Fruit fly (Drosophila melanogaster) whole organism, embryonic: ENCODE measurements around the gene CG9706.
A peak's percentile ranks its signal among the peaks of the same experiment; 100 is the strongest.

Source experiments
- ATbp ChIP-seq: fragments of 200-800 bp; sonication (Bioruptor generic); optimal IDR thresholded peaks from 2 replicates; lab custom pipeline; 2017; ENCODE audit warnings: missing biosample characterization, mild to moderate bottlenecking, missing genetic modification characterization, missing genetic modification reagents
- CG11456 ChIP-seq: fragments of 200-800 bp; sonication (Bioruptor generic); IDR thresholded peaks from 3 replicates; pipeline ENCODE4 v1.3.6; 2022; ENCODE audit warnings: missing biosample characterization, missing genetic modification characterization
- CG11723 ChIP-seq: fragments of 200-800 bp; sonication (Bioruptor generic); optimal IDR thresholded peaks from 2 replicates; lab custom pipeline; 2017; ENCODE audit warnings: missing biosample characterization, mild to moderate bottlenecking, missing genetic modification characterization
- CG12219 ChIP-seq: fragments of 200-800 bp; sonication (Bioruptor generic); optimal IDR thresholded peaks from 3 replicates; lab custom pipeline; 2018; ENCODE audit warnings: missing biosample characterization, mild to moderate bottlenecking, missing genetic modification characterization
- CG13123 ChIP-seq: fragments of 200-800 bp; sonication (Bioruptor generic); optimal IDR thresholded peaks from 2 replicates; lab custom pipeline; 2016; ENCODE audit warnings: missing biosample characterization, missing genetic modification characterization
- CG13287 ChIP-seq: fragments of 200-800 bp; sonication (Bioruptor generic); IDR thresholded peaks from 2 replicates; pipeline ENCODE4 v1.3.6; 2022; ENCODE audit warnings: missing biosample characterization, missing genetic modification characterization; ENCODE audit not compliant: partially characterized antibody
- CG14710 ChIP-seq: fragments of 200-800 bp; sonication (Bioruptor generic); optimal IDR thresholded peaks from 3 replicates; lab custom pipeline; 2019; ENCODE audit warnings: missing biosample characterization, mild to moderate bottlenecking, missing genetic modification characterization, moderate library complexity
- CG15011 ChIP-seq: fragments of 200-800 bp; sonication (Bioruptor generic); optimal IDR thresholded peaks from 3 replicates; lab custom pipeline; 2018; ENCODE audit warnings: missing biosample characterization, mild to moderate bottlenecking, missing genetic modification characterization
- CG15514 ChIP-seq: fragments of 200-800 bp; sonication (Bioruptor generic); optimal IDR thresholded peaks from 3 replicates; lab custom pipeline; 2017; ENCODE audit warnings: missing biosample characterization, missing genetic modification characterization, mild to moderate bottlenecking, moderate library complexity, missing genetic modification reagents
- CG17568 ChIP-seq: fragments of 200-800 bp; sonication (Bioruptor generic); optimal IDR thresholded peaks from 2 replicates; lab custom pipeline; 2018; ENCODE audit warnings: missing biosample characterization, mild to moderate bottlenecking, missing genetic modification characterization, moderate library complexity
- CG17912 ChIP-seq: fragments of 200-800 bp; sonication (Bioruptor generic); optimal IDR thresholded peaks from 2 replicates; lab custom pipeline; 2018; ENCODE audit warnings: missing biosample characterization, mild to moderate bottlenecking, missing genetic modification characterization
- CG18476 ChIP-seq: fragments of 200-800 bp; sonication (Bioruptor generic); optimal IDR thresholded peaks from 2 replicates; lab custom pipeline; 2016; ENCODE audit warnings: missing biosample characterization, mild to moderate bottlenecking, missing genetic modification characterization
- CG2875 ChIP-seq: fragments of 200-800 bp; sonication (Bioruptor generic); optimal IDR thresholded peaks from 2 replicates; lab custom pipeline; 2017; ENCODE audit warnings: missing biosample characterization, mild to moderate bottlenecking, missing genetic modification characterization, missing genetic modification reagents
- CG32532 ChIP-seq: fragments of 200-800 bp; sonication (Bioruptor generic); IDR thresholded peaks from 2 replicates; pipeline ENCODE4 v1.3.6; 2022; ENCODE audit warnings: missing biosample characterization, missing genetic modification characterization
- CG32772 ChIP-seq: fragments of 200-800 bp; sonication (Bioruptor generic); IDR thresholded peaks from 2 replicates; pipeline ENCODE4 v1.3.6; 2022; ENCODE audit warnings: missing biosample characterization, missing genetic modification characterization
- CG34224 ChIP-seq: fragments of 200-800 bp; sonication (Bioruptor generic); IDR thresholded peaks from 3 replicates; pipeline ENCODE4 v1.3.6; 2022; ENCODE audit warnings: missing biosample characterization, missing genetic modification characterization; ENCODE audit not compliant: partially characterized antibody
- CG3995 ChIP-seq: fragments of 200-800 bp; sonication (Bioruptor generic); optimal IDR thresholded peaks from 3 replicates; lab custom pipeline; 2016; ENCODE audit warnings: missing biosample characterization, missing genetic modification characterization
- CG6689 ChIP-seq: fragments of 200-800 bp; sonication (Bioruptor generic); IDR thresholded peaks from 2 replicates; pipeline ENCODE4 v1.3.6; 2022; ENCODE audit warnings: missing biosample characterization, missing genetic modification characterization
- CG6791 ChIP-seq: fragments of 200-800 bp; sonication (Bioruptor generic); IDR thresholded peaks from 3 replicates; pipeline ENCODE4 v1.3.6; 2022; ENCODE audit warnings: missing biosample characterization, missing genetic modification characterization; ENCODE audit not compliant: partially characterized antibody
- CG7357 ChIP-seq: fragments of 200-800 bp; sonication (Bioruptor generic); IDR thresholded peaks from 3 replicates; pipeline ENCODE4 v1.3.6; 2022; ENCODE audit warnings: missing biosample characterization, missing genetic modification characterization
- CG8089 ChIP-seq: fragments of 200-800 bp; sonication (Bioruptor generic); optimal IDR thresholded peaks from 3 replicates; lab custom pipeline; 2016; ENCODE audit warnings: missing biosample characterization, missing genetic modification characterization
- CG8924 ChIP-seq: fragments of 200-800 bp; optimal IDR thresholded peaks from 3 replicates; lab custom pipeline; 2019; ENCODE audit warnings: missing biosample characterization, mild to moderate bottlenecking, missing genetic modification characterization, moderate library complexity
- CG8944 ChIP-seq: fragments of 200-800 bp; sonication (Bioruptor generic); optimal IDR thresholded peaks from 3 replicates; lab custom pipeline; 2016; ENCODE audit warnings: missing biosample characterization, missing genetic modification characterization
- CoRest ChIP-seq: fragments of 200-800 bp; sonication (Bioruptor generic); optimal IDR thresholded peaks from 3 replicates; lab custom pipeline; 2018; ENCODE audit warnings: missing biosample characterization, mild to moderate bottlenecking, missing genetic modification characterization, moderate library complexity
- Ets65A ChIP-seq: fragments of 200-800 bp; sonication (Bioruptor generic); peaks from one replicate; lab custom pipeline; 2016; ENCODE audit warnings: missing biosample characterization, missing genetic modification characterization
- Fer2 ChIP-seq: fragments of 200-800 bp; sonication (Bioruptor generic); optimal IDR thresholded peaks from 2 replicates; lab custom pipeline; 2018; ENCODE audit warnings: missing biosample characterization, mild to moderate bottlenecking, missing genetic modification characterization, moderate library complexity
- H2.0 ChIP-seq: fragments of 200-800 bp; sonication (Bioruptor generic); IDR thresholded peaks from 2 replicates; pipeline ENCODE4 v1.3.6; 2022; ENCODE audit warnings: missing biosample characterization, missing genetic modification characterization
- Hr39 ChIP-seq: fragments of >200 bp; optimal IDR thresholded peaks from 2 replicates; lab custom pipeline; 2017
- Kr ChIP-seq: fragments of 200-800 bp; sonication (Bioruptor generic); optimal IDR thresholded peaks from 2 replicates; lab custom pipeline; 2017; ENCODE audit warnings: missing biosample characterization, mild to moderate bottlenecking, missing genetic modification characterization
- Nf-YA ChIP-seq: fragments of 200-800 bp; sonication (Bioruptor generic); IDR thresholded peaks from 2 replicates; pipeline ENCODE4 v1.3.6; 2022; ENCODE audit warnings: missing biosample characterization, missing genetic modification characterization
- Six4 ChIP-seq: fragments of 200-800 bp; sonication (Bioruptor generic); optimal IDR thresholded peaks from 2 replicates; lab custom pipeline; 2016; ENCODE audit warnings: missing biosample characterization, missing genetic modification characterization
- Xbp1 ChIP-seq: fragments of 200-800 bp; sonication (Bioruptor generic); optimal IDR thresholded peaks from 3 replicates; lab custom pipeline; 2016; ENCODE audit warnings: missing biosample characterization, mild to moderate bottlenecking, missing genetic modification characterization
- ac ChIP-seq: fragments of 200-800 bp; sonication (Bioruptor generic); optimal IDR thresholded peaks from 3 replicates; lab custom pipeline; 2017; ENCODE audit warnings: missing biosample characterization, mild to moderate bottlenecking, missing genetic modification characterization
- aop ChIP-seq: fragments of 200-800 bp; sonication (Bioruptor generic); IDR thresholded peaks from 2 replicates; pipeline ENCODE4 v1.3.6; 2022; ENCODE audit warnings: missing biosample characterization, missing genetic modification characterization
- bcd ChIP-seq: fragments of 200-800 bp; sonication (Bioruptor generic); optimal IDR thresholded peaks from 2 replicates; lab custom pipeline; 2017; ENCODE audit warnings: missing biosample characterization, mild to moderate bottlenecking, missing genetic modification characterization
- br ChIP-seq: fragments of >200 bp; optimal IDR thresholded peaks from 2 replicates; lab custom pipeline; 2017
- dysf ChIP-seq: fragments of 200-800 bp; sonication (Bioruptor generic); IDR thresholded peaks from 3 replicates; pipeline ENCODE4 v1.3.6; 2022; ENCODE audit warnings: missing biosample characterization, missing genetic modification characterization
- fd96Cb ChIP-seq: fragments of 200-800 bp; sonication (Bioruptor generic); optimal IDR thresholded peaks from 2 replicates; lab custom pipeline; 2018; ENCODE audit warnings: missing biosample characterization, mild to moderate bottlenecking, missing genetic modification characterization, moderate library complexity
- gem ChIP-seq: fragments of 200-800 bp; sonication (Bioruptor generic); optimal IDR thresholded peaks from 2 replicates; lab custom pipeline; 2019; ENCODE audit warnings: missing biosample characterization, mild to moderate bottlenecking, missing genetic modification characterization, moderate library complexity
- h ChIP-seq: fragments of >200 bp; optimal IDR thresholded peaks from 2 replicates; lab custom pipeline; 2017
- inv ChIP-seq: fragments of 200-800 bp; sonication (Bioruptor generic); IDR thresholded peaks from 2 replicates; pipeline ENCODE4 v1.3.6; 2022; ENCODE audit warnings: missing biosample characterization, missing genetic modification characterization; ENCODE audit not compliant: partially characterized antibody
- lbe ChIP-seq: fragments of 200-800 bp; sonication (Bioruptor generic); optimal IDR thresholded peaks from 2 replicates; lab custom pipeline; 2016; ENCODE audit warnings: missing biosample characterization, mild to moderate bottlenecking, missing genetic modification characterization
- lov ChIP-seq, 2 experiments: fragments of 200-800 bp in 1 of 2; fragments of >200 bp in 1 of 2; sonication (Bioruptor generic) in 1 of 2; IDR thresholded peaks in 1 of 2; optimal IDR thresholded peaks in 1 of 2; 2 replicates in 1 of 2; 3 replicates in 1 of 2; pipeline versions ENCODE4 v1.3.6 to Lab custom; 2017 to 2022; ENCODE audit warnings: missing biosample characterization in 1 of 2, missing genetic modification characterization in 1 of 2
- nerfin-1 ChIP-seq: fragments of 200-800 bp; sonication (Bioruptor generic); optimal IDR thresholded peaks from 3 replicates; lab custom pipeline; 2019; ENCODE audit warnings: missing biosample characterization, mild to moderate bottlenecking, missing genetic modification characterization, moderate library complexity
- nmo ChIP-seq: fragments of 200-800 bp; sonication (Bioruptor generic); optimal IDR thresholded peaks from 2 replicates; lab custom pipeline; 2018; ENCODE audit warnings: missing biosample characterization, mild to moderate bottlenecking, missing genetic modification characterization, moderate library complexity
- org-1 ChIP-seq: fragments of 200-800 bp; sonication (Bioruptor generic); optimal IDR thresholded peaks from 2 replicates; lab custom pipeline; 2017; ENCODE audit warnings: missing biosample characterization, missing genetic modification characterization
- pros ChIP-seq: fragments of 200-800 bp; sonication (Bioruptor generic); optimal IDR thresholded peaks from 3 replicates; lab custom pipeline; 2019; ENCODE audit warnings: missing biosample characterization, mild to moderate bottlenecking, missing genetic modification characterization, moderate library complexity
- run ChIP-seq: fragments of 200-800 bp; sonication (Bioruptor generic); optimal IDR thresholded peaks from 3 replicates; lab custom pipeline; 2018; ENCODE audit warnings: missing biosample characterization, mild to moderate bottlenecking, missing genetic modification characterization
- scrt ChIP-seq: fragments of 200-800 bp; sonication (Bioruptor generic); optimal IDR thresholded peaks from 2 replicates; lab custom pipeline; 2018; ENCODE audit warnings: missing biosample characterization, mild to moderate bottlenecking, missing genetic modification characterization, moderate library complexity
- sima ChIP-seq: fragments of 200-800 bp; sonication (Bioruptor generic); optimal IDR thresholded peaks from 2 replicates; lab custom pipeline; 2016; ENCODE audit warnings: missing biosample characterization, missing genetic modification characterization
- usp ChIP-seq: fragments of >200 bp; optimal IDR thresholded peaks from 2 replicates; lab custom pipeline; 2017; ENCODE audit warnings: missing biosample characterization, missing genetic modification characterization
- wor ChIP-seq: fragments of 200-800 bp; sonication (Bioruptor generic); IDR thresholded peaks from 2 replicates; pipeline ENCODE4 v1.3.6; 2022; ENCODE audit warnings: missing biosample characterization, missing genetic modification characterization

Gene CG9706

dm6 chr3L:16808139-16808538 is 25.3 kb downstream of the CG9706 start (continued):
- TF ChIP-seq bcd (GFP tag; lab: Kevin White, UChicago): no peak
- TF ChIP-seq nmo (GFP tag; lab: Kevin White, UChicago): peak; percentile 70
- no peak for TF ChIP-seq lov (optimal IDR thresholded peaks at IDR 0.05; lab: Kevin White, UChicago)
- TF ChIP-seq lov (GFP tag; IDR thresholded peaks at IDR 0.05; lab: Robert Waterston, UW): no peak
- TF ChIP-seq Nf-YA: no peak
- TF ChIP-seq CG6791 (GFP tag; lab: Robert Waterston, UW): peak; percentile 57; the same call in 2 of the 3 replicates
- no peak for TF ChIP-seq H2.0 (GFP tag; lab: Robert Waterston, UW)
- TF ChIP-seq Hr39 (lab: Kevin White, UChicago): no peak
- peak; percentile 50; the same call in 1 of the 2 replicates for TF ChIP-seq CG13287 (GFP tag; lab: Robert Waterston, UW)
- TF ChIP-seq scrt (GFP tag; lab: Kevin White, UChicago): no peak
- TF ChIP-seq CG15514: peak; percentile 62
- TF ChIP-seq CG8944 (GFP tag; lab: Kevin White, UChicago): no peak
- peak; percentile 33 for TF ChIP-seq CG3995 (GFP tag; lab: Kevin White, UChicago)
- TF ChIP-seq lbe: no peak
- no peak for TF ChIP-seq CG17568 (GFP tag; lab: Kevin White, UChicago)
- TF ChIP-seq usp: no peak
- TF ChIP-seq gem (tag; lab: Kevin White, UChicago): peak; percentile 17
- TF ChIP-seq CG7357 (GFP tag; lab: Robert Waterston, UW): no peak
- TF ChIP-seq aop (GFP tag; lab: Robert Waterston, UW): no peak
- peak; percentile 19 for TF ChIP-seq Xbp1 (GFP tag; lab: Kevin White, UChicago)
- TF ChIP-seq fd96Cb (tag; lab: Kevin White, UChicago): no peak
- TF ChIP-seq CG13123: no peak
- TF ChIP-seq run (tag; lab: Kevin White, UChicago): no peak
- no peak for TF ChIP-seq CG34224 (GFP tag; lab: Robert Waterston, UW)
- TF ChIP-seq CG8924 (tag; lab: Kevin White, UChicago): peak; percentile 8
- no peak for TF ChIP-seq br (lab: Kevin White, UChicago)
- TF ChIP-seq dysf (GFP tag; lab: Robert Waterston, UW): no peak
- no peak for TF ChIP-seq Fer2 (tag; lab: Kevin White, UChicago)
- TF ChIP-seq CG15011: no peak
- TF ChIP-seq CG12219 (GFP tag; lab: Kevin White, UChicago): no peak
- no peak for TF ChIP-seq CG32532 (GFP tag; lab: Robert Waterston, UW)
- TF ChIP-seq CG6689 (GFP tag; lab: Robert Waterston, UW): no peak
- TF ChIP-seq Six4 (GFP tag; lab: Kevin White, UChicago): no peak
- TF ChIP-seq sima (GFP tag; lab: Kevin White, UChicago): no peak
- TF ChIP-seq CG18476 (GFP tag; lab: Kevin White, UChicago): no peak
- no peak for TF ChIP-seq CG32772 (GFP tag; lab: Robert Waterston, UW)
- peak; percentile 26; the same call in 1 of the 2 replicates for TF ChIP-seq inv (GFP tag; lab: Robert Waterston, UW)
- TF ChIP-seq CG17912 (GFP tag; lab: Kevin White, UChicago): no peak
- TF ChIP-seq CG8089 (GFP tag; lab: Kevin White, UChicago): peak; percentile 18
- TF ChIP-seq ATbp (GFP tag; lab: Kevin White, UChicago): no peak
- no peak for TF ChIP-seq pros (GFP tag; lab: Kevin White, UChicago)
- TF ChIP-seq CG14710 (tag; lab: Kevin White, UChicago): peak; percentile 61
- no peak for TF ChIP-seq h (lab: Kevin White, UChicago)
- no peak for TF ChIP-seq ac (GFP tag; lab: Kevin White, UChicago)
- TF ChIP-seq Kr: no peak
- TF ChIP-seq org-1 (GFP tag; lab: Kevin White, UChicago): no peak
- TF ChIP-seq CoRest (tag; lab: Kevin White, UChicago): peak; percentile 90
- no peak for TF ChIP-seq CG11723 (GFP tag; lab: Kevin White, UChicago)
- peak; percentile 75 for TF ChIP-seq Ets65A
- TF ChIP-seq wor (GFP tag; lab: Robert Waterston, UW): no peak
- TF ChIP-seq CG2875: no peak
- peak; percentile 54; the same call in 1 of the 3 replicates for TF ChIP-seq CG11456 (GFP tag; lab: Robert Waterston, UW)
- no peak for TF ChIP-seq nerfin-1 (tag; lab: Kevin White, UChicago)
